Fruit fly (Drosophila melanogaster) whole organism, embryonic: ENCODE measurements around the gene Mlp84B.

Experiments used
- Awh ChIP-seq: fragments of 200-800 bp; sonication (Bioruptor generic); IDR thresholded peaks from 2 replicates; pipeline ENCODE4, ENCODE4 v1.3.6; 2022; ENCODE audit warnings: missing biosample characterization, missing genetic modification characterization
- B-H1 ChIP-seq: fragments of 200-800 bp; sonication (Bioruptor generic); IDR thresholded peaks from 3 replicates; pipeline ENCODE4 v1.3.6; 2022; ENCODE audit warnings: missing biosample characterization, missing genetic modification characterization
- CG10462 ChIP-seq: fragments of 200-800 bp; sonication (Bioruptor generic); optimal IDR thresholded peaks from 2 replicates; lab custom pipeline; 2016; ENCODE audit warnings: missing biosample characterization, missing genetic modification characterization
- CG13424 ChIP-seq: fragments of 200-800 bp; sonication (Bioruptor generic); optimal IDR thresholded peaks from 2 replicates; lab custom pipeline; 2019; ENCODE audit warnings: missing biosample characterization, mild to moderate bottlenecking, missing genetic modification characterization, moderate library complexity
- CG15514 ChIP-seq: fragments of 200-800 bp; sonication (Bioruptor generic); optimal IDR thresholded peaks from 3 replicates; lab custom pipeline; 2017; ENCODE audit warnings: missing biosample characterization, missing genetic modification characterization, mild to moderate bottlenecking, moderate library complexity, missing genetic modification reagents
- CG1602 ChIP-seq: fragments of 200-800 bp; sonication (Bioruptor generic); optimal IDR thresholded peaks from 3 replicates; lab custom pipeline; 2016; ENCODE audit warnings: missing biosample characterization, missing genetic modification characterization
- CG1792 ChIP-seq: fragments of 200-800 bp; sonication (Bioruptor generic); optimal IDR thresholded peaks from 2 replicates; lab custom pipeline; 2016; ENCODE audit warnings: missing biosample characterization, missing genetic modification characterization
- CG18011 ChIP-seq: fragments of 200-800 bp; sonication (Bioruptor generic); optimal IDR thresholded peaks from 2 replicates; lab custom pipeline; 2017; ENCODE audit warnings: missing biosample characterization, missing genetic modification characterization, mild to moderate bottlenecking, moderate library complexity, missing genotype
- CG2199 ChIP-seq: fragments of 200-800 bp; sonication (Bioruptor generic); IDR thresholded peaks from 3 replicates; pipeline ENCODE4 v1.3.6; 2022; ENCODE audit warnings: missing biosample characterization, missing genetic modification characterization
- CG30431 ChIP-seq: fragments of 200-800 bp; sonication (Bioruptor generic); optimal IDR thresholded peaks from 2 replicates; lab custom pipeline; 2017; ENCODE audit warnings: missing biosample characterization, missing genetic modification characterization
- CG6175 ChIP-seq: fragments of 200-800 bp; sonication (Bioruptor generic); IDR thresholded peaks from 3 replicates; pipeline ENCODE4 v1.3.6; 2022; ENCODE audit warnings: missing biosample characterization, missing genetic modification characterization
- CG6813 ChIP-seq: fragments of 200-800 bp; sonication (Bioruptor generic); optimal IDR thresholded peaks from 2 replicates; lab custom pipeline; 2017; ENCODE audit warnings: missing biosample characterization, missing genetic modification characterization, mild to moderate bottlenecking, moderate library complexity, missing genetic modification reagents
- Chrac-16 ChIP-seq: fragments of 200-800 bp; sonication (Bioruptor generic); optimal IDR thresholded peaks from 3 replicates; lab custom pipeline; 2016; ENCODE audit warnings: missing biosample characterization, missing genetic modification characterization
- D ChIP-seq, 2 experiments: fragments of 200-800 bp in 1 of 2; fragments of >200 bp in 1 of 2; sonication (Bioruptor generic) in 1 of 2; optimal IDR thresholded peaks; 2 replicates in 1 of 2; 3 replicates in 1 of 2; lab custom pipeline; 2017; ENCODE audit warnings: mild to moderate bottlenecking in 1 of 2, missing biosample characterization in 1 of 2, missing genetic modification characterization in 1 of 2, missing genetic modification reagents in 1 of 2
- Dfd ChIP-seq, 2 experiments: fragments of >200 bp; optimal IDR thresholded peaks; 2 replicates each; lab custom pipeline; 2017; ENCODE audit warnings: missing biosample characterization in 2 of 2, missing genetic modification characterization in 2 of 2
- Dp ChIP-seq: fragments of 200-800 bp; sonication (Bioruptor generic); optimal IDR thresholded peaks from 2 replicates; lab custom pipeline; 2018; ENCODE audit warnings: missing biosample characterization, mild to moderate bottlenecking, missing genetic modification characterization, moderate library complexity
- Ets65A ChIP-seq: fragments of 200-800 bp; sonication (Bioruptor generic); peaks from one replicate; lab custom pipeline; 2016; ENCODE audit warnings: missing biosample characterization, missing genetic modification characterization
- H2.0 ChIP-seq: fragments of 200-800 bp; sonication (Bioruptor generic); IDR thresholded peaks from 2 replicates; pipeline ENCODE4 v1.3.6; 2022; ENCODE audit warnings: missing biosample characterization, missing genetic modification characterization
- HmgZ ChIP-seq: fragments of 200-800 bp; sonication (Bioruptor generic); optimal IDR thresholded peaks from 2 replicates; lab custom pipeline; 2018; ENCODE audit warnings: missing biosample characterization, mild to moderate bottlenecking, missing genetic modification characterization
- MBD-R2 ChIP-seq: fragments of 200-800 bp; sonication (Bioruptor generic); IDR thresholded peaks from 2 replicates; pipeline ENCODE4 v1.3.6; 2022; ENCODE audit warnings: missing biosample characterization, missing genetic modification characterization
- MTF-1 ChIP-seq: fragments of 200-800 bp; sonication (Bioruptor generic); optimal IDR thresholded peaks from 2 replicates; lab custom pipeline; 2018; ENCODE audit warnings: missing biosample characterization, mild to moderate bottlenecking, missing genetic modification characterization, borderline replicate concordance
- Med ChIP-seq: fragments of 200-800 bp; sonication (Bioruptor generic); peaks from one replicate; lab custom pipeline; 2016; ENCODE audit warnings: missing biosample characterization, missing genetic modification characterization, mild to moderate bottlenecking, inconsistent platforms, moderate library complexity
- Nf-YB ChIP-seq: fragments of 200-800 bp; sonication (Bioruptor generic); optimal IDR thresholded peaks from 3 replicates; lab custom pipeline; 2019; ENCODE audit warnings: missing biosample characterization, mild to moderate bottlenecking, missing genetic modification characterization, moderate library complexity
- Ravus ChIP-seq: fragments of 200-800 bp; sonication (Bioruptor generic); IDR thresholded peaks from 2 replicates; pipeline ENCODE4 v1.3.6; 2022; ENCODE audit warnings: missing biosample characterization, missing genetic modification characterization
- Sox100B ChIP-seq: fragments of 200-800 bp; sonication (Bioruptor generic); optimal IDR thresholded peaks from 3 replicates; lab custom pipeline; 2018; ENCODE audit warnings: missing biosample characterization, mild to moderate bottlenecking, missing genetic modification characterization
- az2 ChIP-seq: fragments of 200-800 bp; sonication (Bioruptor generic); optimal IDR thresholded peaks from 3 replicates; lab custom pipeline; 2016; ENCODE audit warnings: missing biosample characterization, missing genetic modification characterization
- cad ChIP-seq: fragments of >200 bp; optimal IDR thresholded peaks from 2 replicates; lab custom pipeline; 2017; ENCODE audit warnings: missing biosample characterization, missing genetic modification characterization
- cato ChIP-seq: fragments of 200-800 bp; sonication (Bioruptor generic); optimal IDR thresholded peaks from 2 replicates; lab custom pipeline; 2016; ENCODE audit warnings: missing biosample characterization, missing genetic modification characterization, borderline replicate concordance
- chm ChIP-seq: fragments of 200-800 bp; sonication (Bioruptor generic); IDR thresholded peaks from 2 replicates; pipeline ENCODE4 v1.3.6; 2022; ENCODE audit warnings: missing biosample characterization, missing genetic modification characterization
- croc ChIP-seq: fragments of 200-800 bp; sonication (Bioruptor generic); conservative IDR thresholded peaks from 3 replicates; pipeline ENCODE4 v1.3.6; 2022; ENCODE audit warnings: missing biosample characterization, missing genetic modification characterization
- dati ChIP-seq: fragments of 200-800 bp; sonication (Bioruptor generic); IDR thresholded peaks from 2 replicates; pipeline ENCODE4 v1.3.6; 2022; ENCODE audit warnings: missing biosample characterization, missing genetic modification characterization
- disco-r ChIP-seq: fragments of 200-800 bp; sonication (Bioruptor generic); optimal IDR thresholded peaks from 2 replicates; lab custom pipeline; 2016; ENCODE audit warnings: missing biosample characterization, missing genetic modification characterization
- esg ChIP-seq: fragments of 200-800 bp; sonication (Bioruptor generic); conservative IDR thresholded peaks from 2 replicates; pipeline ENCODE4 v1.3.6; 2022; ENCODE audit warnings: missing biosample characterization, missing genetic modification characterization
- fd96Cb ChIP-seq: fragments of 200-800 bp; sonication (Bioruptor generic); optimal IDR thresholded peaks from 2 replicates; lab custom pipeline; 2018; ENCODE audit warnings: missing biosample characterization, mild to moderate bottlenecking, missing genetic modification characterization, moderate library complexity
- hth ChIP-seq: fragments of >200 bp; optimal IDR thresholded peaks from 2 replicates; lab custom pipeline; 2017; ENCODE audit warnings: inconsistent platforms
- kni ChIP-seq: fragments of 200-800 bp; sonication (Bioruptor generic); optimal IDR thresholded peaks from 3 replicates; lab custom pipeline; 2017; ENCODE audit warnings: mild to moderate bottlenecking, missing biosample characterization, missing genetic modification reagents, missing genetic modification characterization
- lmd ChIP-seq: fragments of 200-800 bp; sonication (Bioruptor generic); IDR thresholded peaks from 2 replicates; pipeline ENCODE4 v1.3.6; 2022; ENCODE audit warnings: missing biosample characterization, missing genetic modification characterization
- mam ChIP-seq: fragments of 200-800 bp; sonication (Bioruptor generic); optimal IDR thresholded peaks from 3 replicates; lab custom pipeline; 2016; ENCODE audit warnings: missing biosample characterization, missing genetic modification characterization
- oc ChIP-seq: fragments of 200-800 bp; sonication (Bioruptor generic); optimal IDR thresholded peaks from 2 replicates; lab custom pipeline; 2018; ENCODE audit warnings: missing biosample characterization, mild to moderate bottlenecking, missing genetic modification characterization, moderate library complexity
- onecut ChIP-seq: fragments of 200-800 bp; sonication (Bioruptor generic); IDR thresholded peaks from 2 replicates; pipeline ENCODE4 v1.3.6; 2022; ENCODE audit warnings: missing biosample characterization, missing genetic modification characterization
- p53 ChIP-seq: fragments of 200-800 bp; sonication (Bioruptor generic); optimal IDR thresholded peaks from 2 replicates; lab custom pipeline; 2016; ENCODE audit warnings: missing biosample characterization, missing genetic modification characterization
- pros ChIP-seq: fragments of 200-800 bp; sonication (Bioruptor generic); optimal IDR thresholded peaks from 3 replicates; lab custom pipeline; 2019; ENCODE audit warnings: missing biosample characterization, mild to moderate bottlenecking, missing genetic modification characterization, moderate library complexity
- sob ChIP-seq: fragments of 200-800 bp; sonication (Bioruptor generic); IDR thresholded peaks from 2 replicates; pipeline ENCODE4 v1.3.6; 2022; ENCODE audit warnings: missing biosample characterization, missing genetic modification characterization
- tgo ChIP-seq: fragments of 200-800 bp; sonication (Bioruptor generic); IDR thresholded peaks from 3 replicates; pipeline ENCODE4 v1.3.6; 2022; ENCODE audit warnings: missing biosample characterization, missing genetic modification characterization
- twi ChIP-seq: fragments of 200-800 bp; optimal IDR thresholded peaks from 2 replicates; lab custom pipeline; 2019; ENCODE audit warnings: missing biosample characterization, mild to moderate bottlenecking, missing genetic modification characterization, moderate library complexity
- vfl ChIP-seq: fragments of 200-800 bp; sonication (Bioruptor generic); optimal IDR thresholded peaks from 2 replicates; lab custom pipeline; 2016; ENCODE audit warnings: missing biosample characterization, missing genetic modification characterization
- zfh1 ChIP-seq: fragments of 200-800 bp; sonication (Bioruptor generic); IDR thresholded peaks from 3 replicates; pipeline ENCODE4 v1.3.6; 2022; ENCODE audit warnings: missing biosample characterization, missing genetic modification characterization

Gene Mlp84B

DNA sequence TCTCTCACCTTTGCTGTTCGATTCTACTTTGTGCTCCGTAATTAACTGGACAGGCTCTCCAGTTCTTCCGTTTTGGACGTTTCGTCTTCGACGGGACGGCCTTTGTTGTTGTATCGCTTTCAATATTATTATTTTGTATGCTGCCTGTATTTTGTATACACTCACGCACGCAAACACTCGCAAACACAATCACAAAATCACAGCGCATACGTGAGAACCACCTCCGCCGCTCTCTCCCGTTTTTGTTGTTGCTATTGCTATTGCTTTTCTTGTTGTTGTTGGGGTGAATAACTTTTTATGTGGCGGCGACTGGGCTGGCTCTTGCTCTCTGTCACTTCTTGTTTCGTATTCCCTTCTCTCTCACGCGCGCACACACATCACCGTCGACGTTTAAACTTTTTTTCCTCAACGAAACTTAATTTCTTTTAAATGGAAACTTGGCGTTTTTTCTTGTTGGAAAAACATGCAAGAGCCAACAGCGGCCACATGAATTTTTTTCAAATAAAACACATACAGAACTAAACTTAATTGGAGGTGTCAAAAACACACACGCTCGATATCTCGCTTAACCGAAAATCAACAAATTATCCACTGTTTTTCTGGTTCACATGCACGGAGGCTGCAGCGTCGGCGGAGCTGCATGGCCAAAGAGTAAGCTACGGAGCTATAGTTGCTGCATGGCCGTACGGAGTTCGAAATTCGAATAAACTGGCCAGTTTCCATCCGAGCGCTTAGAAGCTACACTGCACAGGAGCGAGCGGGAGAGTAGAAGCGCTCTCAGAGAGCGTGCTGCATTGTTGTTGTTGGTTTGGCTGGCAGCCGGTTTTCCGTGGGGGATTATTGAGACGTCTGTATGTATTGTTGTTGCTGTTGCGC lies 9.6 kb downstream of the Mlp84B start (continued):
- TF ChIP-seq Awh (GFP tag; lab: Robert Waterston, UW) (no peak), cato (GFP tag; lab: Kevin White, UChicago) (no peak), CG10462 (no peak), oc (tag; lab: Kevin White, UChicago) (peak; percentile 10), CG30431 (GFP tag; lab: Kevin White, UChicago) (no peak), CG1602 (GFP tag; lab: Kevin White, UChicago) (no peak), chm (GFP tag; lab: Robert Waterston, UW) (no peak), MTF-1 (GFP tag; lab: Kevin White, UChicago) (peak; percentile 27), mam (GFP tag; lab: Kevin White, UChicago) (peak; percentile 12)

DNA sequence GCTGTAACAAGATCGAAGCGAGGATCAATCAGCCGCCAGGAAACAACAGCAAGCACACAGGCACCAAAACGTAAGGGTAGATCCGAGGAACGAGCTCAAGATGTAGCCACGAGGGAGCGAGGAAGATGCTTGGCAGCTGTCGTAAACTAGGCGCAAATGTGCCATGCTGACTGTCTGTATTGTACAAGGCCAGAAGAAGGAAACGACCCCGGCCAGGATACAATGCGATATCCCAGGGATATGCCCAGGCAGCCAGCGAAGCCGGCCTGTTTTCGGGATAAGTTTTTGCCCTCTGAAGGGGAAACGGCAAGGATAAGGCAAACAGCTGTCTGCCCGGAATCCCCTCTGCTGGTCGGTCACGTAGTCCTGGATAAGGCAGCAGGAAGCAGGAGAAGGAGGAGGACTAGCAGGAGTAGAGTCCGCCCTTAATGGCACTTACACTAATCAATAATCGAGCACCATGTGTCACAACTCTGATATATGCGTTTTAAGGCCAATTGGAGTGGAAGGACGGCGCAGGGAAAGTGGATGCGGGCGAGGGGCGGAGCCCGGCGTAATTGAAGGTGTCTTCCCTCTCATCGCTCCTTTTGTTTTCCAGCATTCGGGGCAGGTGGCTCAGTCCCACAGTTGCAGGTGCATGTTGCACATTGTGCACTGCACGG lies 11.9 kb downstream of the Mlp84B start:
- no peak for TF ChIP-seq Chrac-16 (GFP tag; lab: Kevin White, UChicago)
- no peak for TF ChIP-seq HmgZ (tag; lab: Kevin White, UChicago)
- peak; percentile 85 for TF ChIP-seq CG2199 (GFP tag; lab: Robert Waterston, UW)
- no peak for TF ChIP-seq disco-r (GFP tag; lab: Kevin White, UChicago)
- no peak for TF ChIP-seq CG13424 (tag; lab: Kevin White, UChicago)
- no peak for TF ChIP-seq vfl (GFP tag; lab: Kevin White, UChicago)
- TF ChIP-seq fd96Cb: no peak
- no peak for TF ChIP-seq croc (GFP tag; lab: Robert Waterston, UW)
- TF ChIP-seq CG6813 (GFP tag; lab: Kevin White, UChicago): no peak
- TF ChIP-seq CG6175 (GFP tag; lab: Robert Waterston, UW): no peak
- no peak for TF ChIP-seq H2.0 (GFP tag; lab: Robert Waterston, UW)
- no peak for TF ChIP-seq Dp
- no peak for TF ChIP-seq sob (GFP tag; lab: Robert Waterston, UW)
- no peak for TF ChIP-seq MBD-R2
- no peak for TF ChIP-seq zfh1 (GFP tag; lab: Robert Waterston, UW)
- TF ChIP-seq hth: peak; percentile 62
- TF ChIP-seq pros: peak; percentile 90
- no peak for TF ChIP-seq tgo (GFP tag; lab: Robert Waterston, UW)
- peak; percentile 14 for TF ChIP-seq Ets65A
- TF ChIP-seq twi (tag; lab: Kevin White, UChicago): peak; percentile 93
- TF ChIP-seq Nf-YB: no peak
- TF ChIP-seq D (optimal IDR thresholded peaks at IDR 0.05; lab: Kevin White, UChicago): peak; percentile 94
- no peak for TF ChIP-seq D (GFP tag; optimal IDR thresholded peaks at IDR 0.05; lab: Kevin White, UChicago)
- no peak for TF ChIP-seq dati (GFP tag; lab: Robert Waterston, UW)
- TF ChIP-seq Sox100B (GFP tag; lab: Kevin White, UChicago): no peak
- no peak for TF ChIP-seq esg
- TF ChIP-seq CG18011 (GFP tag; lab: Kevin White, UChicago): no peak
- TF ChIP-seq Med (GFP tag; lab: Kevin White, UChicago): peak; percentile 9
- TF ChIP-seq kni (GFP tag; lab: Kevin White, UChicago): peak; percentile 50
- TF ChIP-seq CG15514 (GFP tag; lab: Kevin White, UChicago): no peak
- peak; percentile 49 for TF ChIP-seq cad (GFP tag; lab: Kevin White, UChicago)
- no peak for TF ChIP-seq Ravus
- TF ChIP-seq lmd (GFP tag; lab: Robert Waterston, UW): no peak
- TF ChIP-seq CG1792 (GFP tag; lab: Kevin White, UChicago): no peak
- no peak for TF ChIP-seq Dfd (GFP tag; optimal IDR thresholded peaks at IDR 0.05; lab: Kevin White, UChicago)
- TF ChIP-seq onecut (GFP tag; lab: Robert Waterston, UW): peak; percentile 43; the same call in 1 of the 2 replicates
- no peak for TF ChIP-seq p53 (GFP tag; lab: Kevin White, UChicago)
- no peak for TF ChIP-seq az2 (GFP tag; lab: Kevin White, UChicago)
- TF ChIP-seq B-H1: no peak
